Fruit fly (Drosophila melanogaster) whole organism, prepupa: ENCODE results near the gene pie.

Experiments used
- CG10631 ChIP-seq: fragments of 200-800 bp; sonication (Bioruptor generic); optimal IDR thresholded peaks from 2 replicates; lab custom pipeline; 2016; ENCODE audit warnings: missing biosample characterization, missing genetic modification characterization
- CG4318 ChIP-seq: fragments of 200-800 bp; sonication (Bioruptor generic); optimal IDR thresholded peaks from 3 replicates; lab custom pipeline; 2017; ENCODE audit warnings: missing biosample characterization, mild to moderate bottlenecking, missing genetic modification characterization
- Eip78C ChIP-seq: fragments of 200-800 bp; sonication (Bioruptor generic); peaks from one replicate; lab custom pipeline; 2016; ENCODE audit warnings: missing biosample characterization, missing genetic modification characterization
- Hr4 ChIP-seq: fragments of 200-800 bp; sonication (Bioruptor generic); optimal IDR thresholded peaks from 3 replicates; lab custom pipeline; 2016; ENCODE audit warnings: missing biosample characterization, missing genetic modification characterization

pie gene

DNA sequence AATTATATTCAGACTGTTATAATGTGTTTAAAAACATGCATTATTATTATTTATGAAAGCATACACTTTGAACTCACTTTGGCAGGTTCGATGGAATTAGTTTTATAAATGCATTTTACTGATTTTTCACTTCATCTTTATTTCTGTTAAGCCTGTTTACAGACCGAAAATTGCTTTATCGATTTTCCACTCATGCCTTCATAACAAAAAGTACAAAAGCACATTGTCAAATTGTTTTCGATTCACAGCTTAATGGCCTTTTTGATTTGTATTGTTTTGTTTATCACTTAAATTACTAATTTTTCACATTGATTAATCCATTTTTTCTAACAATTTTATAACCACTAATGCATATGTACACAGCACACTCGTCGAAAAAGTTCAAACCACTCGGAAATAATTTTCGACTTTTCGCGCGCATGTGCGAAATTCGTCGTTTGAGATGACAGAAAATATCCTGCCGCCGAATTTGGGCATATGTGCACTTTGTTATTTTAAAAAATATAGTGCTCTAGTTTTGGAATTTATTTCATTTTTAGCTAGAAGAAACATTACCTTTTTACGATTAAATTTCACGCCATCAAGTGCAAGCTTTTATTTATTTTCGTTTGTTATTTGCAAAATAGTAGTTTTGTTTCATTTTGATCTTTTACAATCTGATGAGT is 48.8 kb downstream of the pie start, which contains the start of gene rho-5:
Gene rho-5, minus strand, starts transcription at position 296 of the 665 bp plus-strand sequence.
- TF ChIP-seq Hr4 (GFP tag; lab: Kevin White, UChicago) (peak; percentile 9), CG4318 (GFP tag; lab: Kevin White, UChicago) (no peak)

- TF ChIP-seq CG10631 (GFP tag; lab: Kevin White, UChicago) (no peak), Eip78C (GFP tag; lab: Kevin White, UChicago) (peak; percentile 8)
- TF ChIP-seq, all 60 proteins: peak for 1
These were observed 50.3 kb downstream of the pie start for dm6 chr2L:10372297-10372696.
